Fruit fly (Drosophila melanogaster): ENCODE measurements around the gene CG10631.

The CG10631 gene

dm6 chr2L:19795320-19796110 is 38.8 kb upstream of the CG10631 start (continued):
- peak; percentile 44; the same call in 1 of the 2 replicates for TF ChIP-seq lmd (GFP tag; IDR thresholded peaks at IDR 0.05)
- peak; percentile 78 for TF ChIP-seq CG1603 (tag; optimal IDR thresholded peaks at IDR 0.05)
- TF ChIP-seq gfzf (GFP tag; optimal IDR thresholded peaks at IDR 0.05): peak; percentile 89
- peak; percentile 36 for TF ChIP-seq maf-S (GFP tag; optimal IDR thresholded peaks at IDR 0.05)
- TF ChIP-seq gt (GFP tag; IDR thresholded peaks at IDR 0.05): no peak
- TF ChIP-seq bcd (GFP tag; optimal IDR thresholded peaks at IDR 0.05): peak; percentile 39
- TF ChIP-seq Dad (GFP tag; optimal IDR thresholded peaks at IDR 0.05): no peak
- TF ChIP-seq CG6654 (GFP tag; optimal IDR thresholded peaks at IDR 0.05): no peak
- TF ChIP-seq croc (GFP tag; conservative IDR thresholded peaks at IDR 0.05): no peak
- TF ChIP-seq corto (GFP tag; optimal IDR thresholded peaks at IDR 0.05): no peak
- TF ChIP-seq z (GFP tag; IDR thresholded peaks at IDR 0.05): no peak
- no peak for TF ChIP-seq CG4360 (GFP tag; IDR thresholded peaks at IDR 0.05)
- TF ChIP-seq tx (GFP tag; optimal IDR thresholded peaks at IDR 0.05): no peak
- peak; percentile 35 for TF ChIP-seq CG33557 (GFP tag; optimal IDR thresholded peaks at IDR 0.05)
- TF ChIP-seq CG4424 (GFP tag; optimal IDR thresholded peaks at IDR 0.05): peak; percentile 45
- TF ChIP-seq repo (GFP tag; optimal IDR thresholded peaks at IDR 0.05): no peak
- peak; percentile 50 for TF ChIP-seq Max (GFP tag; optimal IDR thresholded peaks at IDR 0.05)
- no peak for TF ChIP-seq CG3163 (GFP tag; optimal IDR thresholded peaks at IDR 0.05)
- TF ChIP-seq CG2875 (GFP tag; optimal IDR thresholded peaks at IDR 0.05): no peak
- peak; percentile 92 for TF ChIP-seq MBD-R2 (GFP tag; IDR thresholded peaks at IDR 0.05)
- peak; percentile 66 for TF ChIP-seq CG30020 (tag; optimal IDR thresholded peaks at IDR 0.05)
- no peak for TF ChIP-seq CG11696 (GFP tag; IDR thresholded peaks at IDR 0.05)
- TF ChIP-seq CG3407 (GFP tag; optimal IDR thresholded peaks at IDR 0.05): peak; percentile 11
- peak in 1 of 2 experiments; percentile 32 for TF ChIP-seq bsh (GFP tag; optimal IDR thresholded peaks at IDR 0.05)
- no peak for TF ChIP-seq Optix (GFP tag; IDR thresholded peaks at IDR 0.05)
- TF ChIP-seq CG4854 (GFP tag; optimal IDR thresholded peaks at IDR 0.05): peak; percentile 11
- no peak; the same call in 1 of the 2 replicates for TF ChIP-seq CG11247 (GFP tag; IDR thresholded peaks at IDR 0.05)
- peak; percentile 37 for TF ChIP-seq Antp (GFP tag; optimal IDR thresholded peaks at IDR 0.05)
- peak; percentile 33 for TF ChIP-seq CG2678 (tag; optimal IDR thresholded peaks at IDR 0.05)
- peak; percentile 82; the same call in 2 of the 3 replicates for TF ChIP-seq zen2 (GFP tag; IDR thresholded peaks at IDR 0.05; ENCODE audit: partially characterized antibody)
- TF ChIP-seq CG7357 (GFP tag; IDR thresholded peaks at IDR 0.05): 0 out of 3 replicates have a peak, but pooled peaks have one; percentile 22
- TF ChIP-seq stwl (tag; optimal IDR thresholded peaks at IDR 0.05): peak; percentile 90
- peak; percentile 36; the same call in 1 of the 2 replicates for TF ChIP-seq Xrp1 (GFP tag; IDR thresholded peaks at IDR 0.05)
- peak; percentile 42 for TF ChIP-seq ind (GFP tag; optimal IDR thresholded peaks at IDR 0.05)
- TF ChIP-seq Sin3A (optimal IDR thresholded peaks at IDR 0.05): peak; percentile 58
- TF ChIP-seq CG15073 (GFP tag; optimal IDR thresholded peaks at IDR 0.05): no peak
- no peak for TF ChIP-seq Rx (GFP tag; IDR thresholded peaks at IDR 0.05)
- no peak for TF ChIP-seq CG8359 (GFP tag; optimal IDR thresholded peaks at IDR 0.05; ENCODE audit: borderline replicate concordance)
- TF ChIP-seq stc (GFP tag; IDR thresholded peaks at IDR 0.05): no peak
- TF ChIP-seq eve (GFP tag; optimal IDR thresholded peaks at IDR 0.05): peak in 1 of 2 experiments; percentile 73
- TF ChIP-seq D19A (tag; optimal IDR thresholded peaks at IDR 0.05): peak; percentile 41
- TF ChIP-seq Bteb2 (GFP tag; optimal IDR thresholded peaks at IDR 0.05): peak; percentile 31
- no peak for TF ChIP-seq dan (GFP tag; IDR thresholded peaks at IDR 0.05)
- TF ChIP-seq grn (GFP tag; optimal IDR thresholded peaks at IDR 0.05): no peak
- no peak for TF ChIP-seq wdn (GFP tag; IDR thresholded peaks at IDR 0.05)
- peak; percentile 23 to 63 for TF ChIP-seq Pdp1 (GFP tag; optimal IDR thresholded peaks at IDR 0.05)
- no peak for TF ChIP-seq cg (GFP tag; optimal IDR thresholded peaks at IDR 0.05)
- TF ChIP-seq CG8924 (tag; optimal IDR thresholded peaks at IDR 0.05): peak; percentile 51
- no peak for TF ChIP-seq CG12299 (tag; optimal IDR thresholded peaks at IDR 0.05)
- peak; percentile 52 for TF ChIP-seq CG4282 (GFP tag; optimal IDR thresholded peaks at IDR 0.05)
